Worm (Caenorhabditis elegans): ENCODE data around the gene C46C11.3.

C46C11.3 gene

ce11 chrX:4609635-4610034 is 12.5 kb upstream of the C46C11.3 start:
- TF ChIP-seq blmp-1 (tag; optimal IDR thresholded peaks at IDR 0.05; ENCODE audit: insufficient read depth) = no peak
- no peak for TF ChIP-seq ama-1 (optimal IDR thresholded peaks at IDR 0.05)
- TF ChIP-seq snpc-4 (tag; optimal IDR thresholded peaks at IDR 0.05) = no peak
- TF ChIP-seq zag-1 (tag; optimal IDR thresholded peaks at IDR 0.05) = no peak
- TF ChIP-seq lin-11 (tag; optimal IDR thresholded peaks at IDR 0.05) = no peak
- no peak for TF ChIP-seq nhr-6 (tag; optimal IDR thresholded peaks at IDR 0.05)
- no peak for TF ChIP-seq peb-1 (tag; optimal IDR thresholded peaks at IDR 0.05)
- no peak for TF ChIP-seq elt-1 (tag; optimal IDR thresholded peaks at IDR 0.05)
- no peak for TF ChIP-seq R02D3.7 (tag; optimal IDR thresholded peaks at IDR 0.05)
- no peak for TF ChIP-seq unc-39 (tag; optimal IDR thresholded peaks at IDR 0.05)
- no peak for TF ChIP-seq ZK546.5 (tag; optimal IDR thresholded peaks at IDR 0.05)

ce11 chrX:4615034-4615433 is 7.1 kb upstream of the C46C11.3 start:
- TF ChIP-seq snpc-4 (tag; optimal IDR thresholded peaks at IDR 0.05) (no peak), mbf-1 (tag; optimal IDR thresholded peaks at IDR 0.05) (no peak), ztf-11 (tag; optimal IDR thresholded peaks at IDR 0.05) (no peak), elt-3 (tag; optimal IDR thresholded peaks at IDR 0.05) (no peak), ZK546.5 (tag; optimal IDR thresholded peaks at IDR 0.05) (no peak), nhr-12 (tag; optimal IDR thresholded peaks at IDR 0.05) (no peak), mdl-1 (tag; optimal IDR thresholded peaks at IDR 0.05) (no peak), sma-3 (GFP tag; optimal IDR thresholded peaks at IDR 0.05) (no peak), nhr-237 (tag; optimal IDR thresholded peaks at IDR 0.05) (no peak), nhr-21 (tag; optimal IDR thresholded peaks at IDR 0.05) (no peak), nhr-6 (tag; optimal IDR thresholded peaks at IDR 0.05) (no peak), unc-62 (GFP tag; optimal IDR thresholded peaks at IDR 0.05) (no peak), nhr-11 (tag; optimal IDR thresholded peaks at IDR 0.05) (no peak), unc-55 (GFP tag; optimal IDR thresholded peaks at IDR 0.05) (no peak)

ce11 chrX:4616832-4617231 is 5.3 kb upstream of the C46C11.3 start:
- TF ChIP-seq unc-62 (GFP tag; optimal IDR thresholded peaks at IDR 0.05) (no peak), unc-55 (GFP tag; optimal IDR thresholded peaks at IDR 0.05) (peak; percentile 51), ztf-11 (tag; optimal IDR thresholded peaks at IDR 0.05) (no peak), dmd-4 (tag; optimal IDR thresholded peaks at IDR 0.05) (no peak), nhr-6 (tag; optimal IDR thresholded peaks at IDR 0.05) (no peak), mdl-1 (tag; optimal IDR thresholded peaks at IDR 0.05) (no peak), crh-2 (tag; optimal IDR thresholded peaks at IDR 0.05) (no peak), peb-1 (tag; optimal IDR thresholded peaks at IDR 0.05) (no peak), mab-5 (tag; optimal IDR thresholded peaks at IDR 0.05) (no peak), zag-1 (tag; optimal IDR thresholded peaks at IDR 0.05) (no peak), F13H6.1 (tag; optimal IDR thresholded peaks at IDR 0.05) (no peak), nhr-129 (tag; optimal IDR thresholded peaks at IDR 0.05) (peak; percentile 42), ceh-16 (tag; optimal IDR thresholded peaks at IDR 0.05) (no peak), lsy-2 (tag; optimal IDR thresholded peaks at IDR 0.05) (peak in 1 of 2 experiments; percentile 2)

- no peak for TF ChIP-seq ama-1 (optimal IDR thresholded peaks at IDR 0.05)
- TF ChIP-seq nhr-129 (tag; optimal IDR thresholded peaks at IDR 0.05) = peak; percentile 76
- no peak for TF ChIP-seq ZK546.5 (tag; optimal IDR thresholded peaks at IDR 0.05)
- no peak for TF ChIP-seq skn-1 (tag; optimal IDR thresholded peaks at IDR 0.05)
- TF ChIP-seq sma-3 (GFP tag; optimal IDR thresholded peaks at IDR 0.05) = no peak
- no peak for TF ChIP-seq mab-5 (tag; optimal IDR thresholded peaks at IDR 0.05)
- TF ChIP-seq lin-39 (tag; optimal IDR thresholded peaks at IDR 0.05) = no peak
- TF ChIP-seq nhr-21 (tag; optimal IDR thresholded peaks at IDR 0.05) = no peak
- TF ChIP-seq ztf-1 (GFP tag; conservative IDR thresholded peaks at IDR 0.05) = no peak
- TF ChIP-seq gmeb-1 (tag; optimal IDR thresholded peaks at IDR 0.05) = no peak
- no peak for TF ChIP-seq nhr-12 (tag; optimal IDR thresholded peaks at IDR 0.05)
- no peak for TF ChIP-seq nhr-77 (tag; optimal IDR thresholded peaks at IDR 0.05)
- no peak for TF ChIP-seq sem-4 (tag; optimal IDR thresholded peaks at IDR 0.05)
- TF ChIP-seq ztf-4 (tag; optimal IDR thresholded peaks at IDR 0.05) = no peak
- TF ChIP-seq nhr-23 (tag; optimal IDR thresholded peaks at IDR 0.05) = no peak
- TF ChIP-seq lin-13 (GFP tag; optimal IDR thresholded peaks at IDR 0.05) = no peak
- TF ChIP-seq unc-55 (GFP tag; optimal IDR thresholded peaks at IDR 0.05) = peak; percentile 57
- no peak for TF ChIP-seq fos-1 (tag; optimal IDR thresholded peaks at IDR 0.05)
- no peak for TF ChIP-seq blmp-1 (tag; optimal IDR thresholded peaks at IDR 0.05; ENCODE audit: insufficient read depth)
- peak in 1 of 2 experiments; percentile 9 for TF ChIP-seq lsy-2 (tag; optimal IDR thresholded peaks at IDR 0.05)
- peak; percentile 28 for TF ChIP-seq C34F6.9 (tag; optimal IDR thresholded peaks at IDR 0.05)
- TF ChIP-seq mbf-1 (tag; optimal IDR thresholded peaks at IDR 0.05) = no peak
- TF ChIP-seq unc-62 (GFP tag; optimal IDR thresholded peaks at IDR 0.05) = no peak
- TF ChIP-seq mdl-1 (tag; optimal IDR thresholded peaks at IDR 0.05) = no peak
- TF ChIP-seq Y55F3AM.14 (GFP tag; optimal IDR thresholded peaks at IDR 0.05) = no peak
- no peak for TF ChIP-seq F13H6.1 (tag; optimal IDR thresholded peaks at IDR 0.05)
- TF ChIP-seq nhr-25 (tag; optimal IDR thresholded peaks at IDR 0.05) = no peak
- TF ChIP-seq R02D3.7 (tag; optimal IDR thresholded peaks at IDR 0.05) = no peak
- TF ChIP-seq aly-2 (tag; optimal IDR thresholded peaks at IDR 0.05) = no peak
Observed at ce11 chrX:4619582-4619981, 2.5 kb upstream of the C46C11.3 start, which contains the start of gene pqn-65. Gene pqn-65, minus strand, starts transcription at chrX:4619635.

Measured in whole organism, L2 larva.